Worm (Caenorhabditis elegans): ENCODE data around the gene npr-31.

npr-31 gene

ce11 chrII:7139064-7139463 lies 5.3 kb upstream of the npr-31 start:
- TF ChIP-seq nhr-21 (tag; optimal IDR thresholded peaks at IDR 0.05) (no peak), sma-9 (GFP tag; optimal IDR thresholded peaks at IDR 0.05) (peak; percentile 54), sma-9 (tag; optimal IDR thresholded peaks at IDR 0.05) (no peak), lin-39 (tag; optimal IDR thresholded peaks at IDR 0.05) (no peak), fos-1 (tag; optimal IDR thresholded peaks at IDR 0.05) (peak; percentile 67), nhr-10 (tag; optimal IDR thresholded peaks at IDR 0.05) (no peak), nhr-25 (tag; optimal IDR thresholded peaks at IDR 0.05) (no peak)

- TF ChIP-seq nhr-23 (tag; optimal IDR thresholded peaks at IDR 0.05): no peak
- no peak for TF ChIP-seq elt-3 (tag; optimal IDR thresholded peaks at IDR 0.05)
- TF ChIP-seq elt-1 (tag; optimal IDR thresholded peaks at IDR 0.05): no peak
- no peak for TF ChIP-seq lin-11 (tag; optimal IDR thresholded peaks at IDR 0.05)
- TF ChIP-seq ztf-11 (tag; optimal IDR thresholded peaks at IDR 0.05): no peak
- no peak for TF ChIP-seq skn-1 (tag; optimal IDR thresholded peaks at IDR 0.05)
- no peak for TF ChIP-seq egl-27 (tag; optimal IDR thresholded peaks at IDR 0.05)
- TF ChIP-seq nhr-10 (tag; optimal IDR thresholded peaks at IDR 0.05): no peak
- TF ChIP-seq C34F6.9 (tag; optimal IDR thresholded peaks at IDR 0.05): no peak
- TF ChIP-seq lsy-2 (tag; optimal IDR thresholded peaks at IDR 0.05): no peak
Observed at ce11 chrII:7146240-7146639, 1.8 kb downstream of the npr-31 start.

- TF ChIP-seq elt-3 (tag; optimal IDR thresholded peaks at IDR 0.05) (no peak), elt-1 (tag; optimal IDR thresholded peaks at IDR 0.05) (no peak), nhr-6 (tag; optimal IDR thresholded peaks at IDR 0.05) (no peak), zag-1 (tag; optimal IDR thresholded peaks at IDR 0.05) (no peak), aly-2 (tag; optimal IDR thresholded peaks at IDR 0.05) (no peak), nhr-129 (tag; optimal IDR thresholded peaks at IDR 0.05) (no peak), crh-2 (tag; optimal IDR thresholded peaks at IDR 0.05) (peak; percentile 29), lin-39 (tag; optimal IDR thresholded peaks at IDR 0.05) (no peak), dmd-4 (tag; optimal IDR thresholded peaks at IDR 0.05) (no peak), ceh-82 (tag; optimal IDR thresholded peaks at IDR 0.05) (no peak), lin-13 (GFP tag; optimal IDR thresholded peaks at IDR 0.05) (peak; percentile 39), nhr-10 (tag; optimal IDR thresholded peaks at IDR 0.05) (no peak), mbf-1 (tag; optimal IDR thresholded peaks at IDR 0.05) (no peak), nhr-25 (tag; optimal IDR thresholded peaks at IDR 0.05) (peak; percentile 28), gmeb-1 (tag; optimal IDR thresholded peaks at IDR 0.05) (peak; percentile 29), C34F6.9 (tag; optimal IDR thresholded peaks at IDR 0.05) (peak; percentile 62), nhr-237 (tag; optimal IDR thresholded peaks at IDR 0.05) (no peak), mdl-1 (tag; optimal IDR thresholded peaks at IDR 0.05) (no peak), skn-1 (tag; optimal IDR thresholded peaks at IDR 0.05) (no peak), lin-11 (tag; optimal IDR thresholded peaks at IDR 0.05) (no peak), ZK546.5 (tag; optimal IDR thresholded peaks at IDR 0.05) (no peak), egl-27 (tag; optimal IDR thresholded peaks at IDR 0.05) (no peak), ztf-11 (tag; optimal IDR thresholded peaks at IDR 0.05) (no peak), snpc-4 (tag; optimal IDR thresholded peaks at IDR 0.05) (no peak), ama-1 (optimal IDR thresholded peaks at IDR 0.05) (no peak), R02D3.7 (tag; optimal IDR thresholded peaks at IDR 0.05) (no peak), lsy-2 (tag; optimal IDR thresholded peaks at IDR 0.05) (peak; percentile 14 to 80)
Observed at ce11 chrII:7147550-7147949, 3.1 kb downstream of the npr-31 start.

ce11 chrII:7148099-7148498 lies 3.7 kb downstream of the npr-31 start, which contains the start of gene T07F8.1:
T07F8.1 (plus strand) TSS chrII:7148399.
- TF ChIP-seq nhr-237 (tag; optimal IDR thresholded peaks at IDR 0.05) (no peak), ztf-4 (tag; optimal IDR thresholded peaks at IDR 0.05) (no peak), unc-62 (GFP tag; optimal IDR thresholded peaks at IDR 0.05) (no peak), R02D3.7 (tag; optimal IDR thresholded peaks at IDR 0.05) (no peak), crh-2 (tag; optimal IDR thresholded peaks at IDR 0.05) (no peak), unc-39 (tag; optimal IDR thresholded peaks at IDR 0.05) (no peak), skn-1 (tag; optimal IDR thresholded peaks at IDR 0.05) (no peak), ZK546.5 (tag; optimal IDR thresholded peaks at IDR 0.05) (no peak), nhr-23 (tag; optimal IDR thresholded peaks at IDR 0.05) (no peak), nhr-11 (tag; optimal IDR thresholded peaks at IDR 0.05) (no peak), elt-1 (tag; optimal IDR thresholded peaks at IDR 0.05) (no peak)
